Fruit fly (Drosophila melanogaster) whole organism, embryonic: ENCODE measurements around the gene CG13407.
A peak's percentile ranks its signal among the peaks of the same experiment; 100 is the strongest.

ENCODE experiments used
- ATbp ChIP-seq: fragments of 200-800 bp; sonication (Bioruptor generic); optimal IDR thresholded peaks from 2 replicates; lab custom pipeline; 2017; ENCODE audit warnings: missing biosample characterization, mild to moderate bottlenecking, missing genetic modification characterization, missing genetic modification reagents
- Bgb ChIP-seq: fragments of 200-800 bp; sonication (Bioruptor generic); IDR thresholded peaks from 2 replicates; pipeline ENCODE4 v1.3.6; 2022; ENCODE audit warnings: missing biosample characterization, missing genetic modification characterization; ENCODE audit not compliant: partially characterized antibody
- Blimp-1 ChIP-seq: fragments of 200-800 bp; sonication (Bioruptor generic); optimal IDR thresholded peaks from 3 replicates; lab custom pipeline; 2018; ENCODE audit warnings: missing biosample characterization, missing genetic modification characterization, mild to moderate bottlenecking, moderate library complexity, missing genetic modification reagents
- C15 ChIP-seq: fragments of 200-800 bp; sonication (Bioruptor generic); IDR thresholded peaks from 3 replicates; pipeline ENCODE4 v1.3.6; 2022; ENCODE audit warnings: missing biosample characterization, missing genetic modification characterization
- CG10462 ChIP-seq: fragments of 200-800 bp; sonication (Bioruptor generic); optimal IDR thresholded peaks from 2 replicates; lab custom pipeline; 2016; ENCODE audit warnings: missing biosample characterization, missing genetic modification characterization
- CG12155 ChIP-seq: fragments of 200-800 bp; sonication (Bioruptor generic); optimal IDR thresholded peaks from 3 replicates; lab custom pipeline; 2016; ENCODE audit warnings: missing biosample characterization, missing genetic modification characterization
- CG1233 ChIP-seq: fragments of 200-800 bp; sonication (Bioruptor generic); optimal IDR thresholded peaks from 4 replicates; lab custom pipeline; 2018; ENCODE audit warnings: missing biosample characterization, mild to moderate bottlenecking, missing genetic modification characterization
- CG17612 ChIP-seq: fragments of 200-800 bp; sonication (Bioruptor generic); IDR thresholded peaks from 2 replicates; pipeline ENCODE4 v1.3.6; 2022; ENCODE audit warnings: missing biosample characterization, missing genetic modification characterization
- CG17912 ChIP-seq: fragments of 200-800 bp; sonication (Bioruptor generic); optimal IDR thresholded peaks from 2 replicates; lab custom pipeline; 2018; ENCODE audit warnings: missing biosample characterization, mild to moderate bottlenecking, missing genetic modification characterization
- CG2712 ChIP-seq: fragments of 200-800 bp; optimal IDR thresholded peaks from 3 replicates; lab custom pipeline; 2019; ENCODE audit warnings: missing biosample characterization, mild to moderate bottlenecking, missing genetic modification characterization, moderate library complexity
- CG3065 ChIP-seq: fragments of 200-800 bp; sonication (Bioruptor generic); optimal IDR thresholded peaks from 2 replicates; lab custom pipeline; 2016; ENCODE audit warnings: missing biosample characterization, missing genetic modification characterization
- CG31224 ChIP-seq: fragments of 200-800 bp; sonication (Bioruptor generic); IDR thresholded peaks from 2 replicates; pipeline ENCODE4 v1.3.6; 2022; ENCODE audit warnings: missing biosample characterization, missing genetic modification characterization
- CG31388 ChIP-seq: fragments of 200-800 bp; sonication (Bioruptor generic); optimal IDR thresholded peaks from 2 replicates; lab custom pipeline; 2016; ENCODE audit warnings: missing biosample characterization, missing genetic modification characterization
- CG4282 ChIP-seq: fragments of 200-800 bp; sonication (Bioruptor generic); optimal IDR thresholded peaks from 2 replicates; lab custom pipeline; 2016; ENCODE audit warnings: missing biosample characterization, missing genetic modification characterization
- CG4617 ChIP-seq: fragments of 200-800 bp; sonication (Bioruptor generic); optimal IDR thresholded peaks from 3 replicates; lab custom pipeline; 2016; ENCODE audit warnings: missing biosample characterization, missing genetic modification characterization, borderline replicate concordance
- CG7271 ChIP-seq: fragments of 200-800 bp; sonication (Bioruptor generic); optimal IDR thresholded peaks from 2 replicates; lab custom pipeline; 2018; ENCODE audit warnings: missing biosample characterization, mild to moderate bottlenecking, missing genetic modification characterization, moderate library complexity
- CG7372 ChIP-seq: fragments of 200-800 bp; sonication (Bioruptor generic); IDR thresholded peaks from 2 replicates; pipeline ENCODE4 v1.3.6; 2022; ENCODE audit warnings: missing biosample characterization, missing genetic modification characterization
- CG9876 ChIP-seq: fragments of 200-800 bp; sonication (Bioruptor generic); optimal IDR thresholded peaks from 2 replicates; lab custom pipeline; 2016; ENCODE audit warnings: missing biosample characterization, missing genetic modification characterization
- CG9932 ChIP-seq: fragments of 200-800 bp; sonication (Bioruptor generic); IDR thresholded peaks from 2 replicates; pipeline ENCODE4 v1.3.6; 2022; ENCODE audit warnings: missing biosample characterization, missing genetic modification characterization
- CkIIα-i1 ChIP-seq: fragments of 200-800 bp; sonication (Bioruptor generic); IDR thresholded peaks from 2 replicates; pipeline ENCODE4 v1.3.6; 2022; ENCODE audit warnings: missing biosample characterization, missing genetic modification characterization
- D ChIP-seq, 2 experiments: fragments of 200-800 bp in 1 of 2; fragments of >200 bp in 1 of 2; sonication (Bioruptor generic) in 1 of 2; optimal IDR thresholded peaks; 2 replicates in 1 of 2; 3 replicates in 1 of 2; lab custom pipeline; 2017; ENCODE audit warnings: mild to moderate bottlenecking in 1 of 2, missing biosample characterization in 1 of 2, missing genetic modification characterization in 1 of 2, missing genetic modification reagents in 1 of 2
- Dip2 ChIP-seq: fragments of 200-800 bp; sonication (Bioruptor generic); IDR thresholded peaks from 2 replicates; pipeline ENCODE4 v1.3.6; 2022; ENCODE audit warnings: missing biosample characterization, missing genetic modification characterization
- ERR ChIP-seq: fragments of 200-800 bp; sonication (Bioruptor generic); optimal IDR thresholded peaks from 2 replicates; lab custom pipeline; 2016; ENCODE audit warnings: missing biosample characterization, missing genetic modification characterization
- Fer3 ChIP-seq: fragments of 200-800 bp; sonication (Bioruptor generic); optimal IDR thresholded peaks from 2 replicates; lab custom pipeline; 2018; ENCODE audit warnings: missing biosample characterization, mild to moderate bottlenecking, missing genetic modification characterization, moderate library complexity
- Hr3 ChIP-seq: fragments of 200-800 bp; sonication (Bioruptor generic); optimal IDR thresholded peaks from 3 replicates; lab custom pipeline; 2016; ENCODE audit warnings: missing biosample characterization, missing genetic modification characterization
- MBD-R2 ChIP-seq: fragments of 200-800 bp; sonication (Bioruptor generic); IDR thresholded peaks from 2 replicates; pipeline ENCODE4 v1.3.6; 2022; ENCODE audit warnings: missing biosample characterization, missing genetic modification characterization
- NC2β ChIP-seq: fragments of 200-800 bp; sonication (Bioruptor generic); optimal IDR thresholded peaks from 2 replicates; lab custom pipeline; 2016; ENCODE audit warnings: missing biosample characterization, missing genetic modification characterization
- Oaz ChIP-seq: fragments of 200-800 bp; sonication (Bioruptor generic); IDR thresholded peaks from 2 replicates; pipeline ENCODE4 v1.3.6; 2022; ENCODE audit warnings: missing biosample characterization, missing genetic modification characterization
- Scr ChIP-seq: fragments of 200-800 bp; sonication (Bioruptor generic); IDR thresholded peaks from 2 replicates; pipeline ENCODE4 v1.3.6; 2022; ENCODE audit warnings: missing biosample characterization, missing genetic modification characterization; ENCODE audit not compliant: partially characterized antibody
- Sry-β ChIP-seq: fragments of 200-800 bp; sonication (Bioruptor generic); optimal IDR thresholded peaks from 2 replicates; lab custom pipeline; 2018; ENCODE audit warnings: missing biosample characterization, mild to moderate bottlenecking, missing genetic modification characterization, moderate library complexity
- Trl ChIP-seq, 3 experiments: fragments of >200 bp in 2 of 3; fragments of 200-800 bp in 1 of 3; sonication (Bioruptor generic) in 1 of 3; optimal IDR thresholded peaks; 2 replicates in 1 of 3; 3 replicates in 2 of 3; lab custom pipeline; 2016 to 2017; ENCODE audit warnings: missing biosample characterization in 1 of 3, missing genetic modification characterization in 1 of 3
- Xrp1 ChIP-seq: fragments of 200-800 bp; sonication (Bioruptor generic); IDR thresholded peaks from 2 replicates; pipeline ENCODE4 v1.3.6; 2022; ENCODE audit warnings: missing biosample characterization, missing genetic modification characterization
- ase ChIP-seq: fragments of 200-800 bp; sonication (Bioruptor generic); IDR thresholded peaks from 3 replicates; pipeline ENCODE4 v1.3.6; 2022; ENCODE audit warnings: missing biosample characterization, missing genetic modification characterization
- cato ChIP-seq: fragments of 200-800 bp; sonication (Bioruptor generic); optimal IDR thresholded peaks from 2 replicates; lab custom pipeline; 2016; ENCODE audit warnings: missing biosample characterization, missing genetic modification characterization, borderline replicate concordance
- cwo ChIP-seq: fragments of 200-800 bp; sonication (Bioruptor generic); optimal IDR thresholded peaks from 3 replicates; lab custom pipeline; 2017; ENCODE audit warnings: missing biosample characterization, missing genetic modification characterization, mild to moderate bottlenecking, moderate library complexity, missing genetic modification reagents
- disco-r ChIP-seq: fragments of 200-800 bp; sonication (Bioruptor generic); optimal IDR thresholded peaks from 2 replicates; lab custom pipeline; 2016; ENCODE audit warnings: missing biosample characterization, missing genetic modification characterization
- dm ChIP-seq: fragments of 200-800 bp; sonication (Bioruptor generic); optimal IDR thresholded peaks from 3 replicates; lab custom pipeline; 2016; ENCODE audit warnings: missing biosample characterization, missing genetic modification characterization
- dysf ChIP-seq: fragments of 200-800 bp; sonication (Bioruptor generic); IDR thresholded peaks from 3 replicates; pipeline ENCODE4 v1.3.6; 2022; ENCODE audit warnings: missing biosample characterization, missing genetic modification characterization
- ems ChIP-seq: fragments of 200-800 bp; sonication (Bioruptor generic); optimal IDR thresholded peaks from 3 replicates; lab custom pipeline; 2016; ENCODE audit warnings: missing biosample characterization, missing genetic modification characterization
- esg ChIP-seq: fragments of 200-800 bp; sonication (Bioruptor generic); conservative IDR thresholded peaks from 2 replicates; pipeline ENCODE4 v1.3.6; 2022; ENCODE audit warnings: missing biosample characterization, missing genetic modification characterization
- fru ChIP-seq: fragments of >200 bp; optimal IDR thresholded peaks from 2 replicates; lab custom pipeline; 2017
- mam ChIP-seq: fragments of 200-800 bp; sonication (Bioruptor generic); optimal IDR thresholded peaks from 3 replicates; lab custom pipeline; 2016; ENCODE audit warnings: missing biosample characterization, missing genetic modification characterization
- mld ChIP-seq: fragments of 200-800 bp; sonication (Bioruptor generic); IDR thresholded peaks from 3 replicates; pipeline ENCODE4 v1.3.6; 2022; ENCODE audit warnings: missing biosample characterization, missing genetic modification characterization; ENCODE audit not compliant: partially characterized antibody
- p53 ChIP-seq: fragments of 200-800 bp; sonication (Bioruptor generic); optimal IDR thresholded peaks from 2 replicates; lab custom pipeline; 2016; ENCODE audit warnings: missing biosample characterization, missing genetic modification characterization
- pho ChIP-seq: fragments of 200-800 bp; sonication (Bioruptor generic); optimal IDR thresholded peaks from 2 replicates; lab custom pipeline; 2016; ENCODE audit warnings: missing biosample characterization, missing genetic modification characterization
- row ChIP-seq: fragments of 200-800 bp; sonication (Bioruptor generic); IDR thresholded peaks from 3 replicates; pipeline ENCODE4 v1.3.6; 2022; ENCODE audit warnings: missing biosample characterization, missing genetic modification characterization
- scrt ChIP-seq: fragments of 200-800 bp; sonication (Bioruptor generic); optimal IDR thresholded peaks from 2 replicates; lab custom pipeline; 2018; ENCODE audit warnings: missing biosample characterization, mild to moderate bottlenecking, missing genetic modification characterization, moderate library complexity
- slbo ChIP-seq: fragments of 200-800 bp; sonication (Bioruptor generic); IDR thresholded peaks from 2 replicates; pipeline ENCODE4 v1.3.6; 2022; ENCODE audit warnings: missing biosample characterization, missing genetic modification characterization
- sna ChIP-seq: fragments of 200-800 bp; sonication (Bioruptor generic); IDR thresholded peaks from 2 replicates; pipeline ENCODE4 v1.3.6; 2022; ENCODE audit warnings: missing biosample characterization, missing genetic modification characterization; ENCODE audit not compliant: partially characterized antibody
- wor ChIP-seq: fragments of 200-800 bp; sonication (Bioruptor generic); IDR thresholded peaks from 2 replicates; pipeline ENCODE4 v1.3.6; 2022; ENCODE audit warnings: missing biosample characterization, missing genetic modification characterization
- zen2 ChIP-seq: fragments of 200-800 bp; sonication (Bioruptor generic); IDR thresholded peaks from 3 replicates; pipeline ENCODE4 v1.3.6; 2022; ENCODE audit warnings: missing biosample characterization, missing genetic modification characterization; ENCODE audit not compliant: partially characterized antibody

Gene CG13407

dm6 chr3R:22123347-22123746 lies 20.1 kb downstream of the CG13407 start (continued):
- TF ChIP-seq wor (GFP tag; lab: Robert Waterston, UW) (0 out of 2 replicates have a peak, but pooled peaks have one; percentile 12), ERR (GFP tag; lab: Kevin White, UChicago) (no peak), scrt (no peak), dm (no peak), NC2β (GFP tag; lab: Kevin White, UChicago) (no peak), CG17612 (no peak), zen2 (no peak), CG10462 (GFP tag; lab: Kevin White, UChicago) (no peak), pho (GFP tag; lab: Kevin White, UChicago) (no peak), CG3065 (no peak), Xrp1 (GFP tag; lab: Robert Waterston, UW) (no peak), Fer3 (tag; lab: Kevin White, UChicago) (peak; percentile 12), disco-r (GFP tag; lab: Kevin White, UChicago) (no peak), CG31224 (GFP tag; lab: Robert Waterston, UW) (no peak), MBD-R2 (no peak), CG4282 (GFP tag; lab: Kevin White, UChicago) (no peak), dysf (GFP tag; lab: Robert Waterston, UW) (0 out of 3 replicates have a peak, but pooled peaks have one; percentile 43), CG9932 (GFP tag; lab: Robert Waterston, UW) (peak; percentile 47; the same call in 1 of the 2 replicates), cato (GFP tag; lab: Kevin White, UChicago) (no peak), Scr (no peak), CG31388 (GFP tag; lab: Kevin White, UChicago) (no peak), slbo (no peak), fru (lab: Kevin White, UChicago) (no peak), Sry-β (GFP tag; lab: Kevin White, UChicago) (no peak), C15 (GFP tag; lab: Robert Waterston, UW) (no peak), CG7271 (no peak), p53 (GFP tag; lab: Kevin White, UChicago) (no peak), ems (GFP tag; lab: Kevin White, UChicago) (no peak), Trl (optimal IDR thresholded peaks at IDR 0.05; lab: Kevin White, UChicago) (no peak), Trl (GFP tag; optimal IDR thresholded peaks at IDR 0.05; lab: Kevin White, UChicago) (no peak), CG4617 (GFP tag; lab: Kevin White, UChicago) (no peak), sna (GFP tag; lab: Robert Waterston, UW) (no peak), ase (GFP tag; lab: Robert Waterston, UW) (no peak), CkIIα-i1 (GFP tag; lab: Robert Waterston, UW) (no peak), cwo (no peak), CG9876 (no peak), D (optimal IDR thresholded peaks at IDR 0.05; lab: Kevin White, UChicago) (no peak), D (GFP tag; optimal IDR thresholded peaks at IDR 0.05; lab: Kevin White, UChicago) (no peak), row (GFP tag; lab: Robert Waterston, UW) (peak; percentile 49), mam (GFP tag; lab: Kevin White, UChicago) (no peak), Blimp-1 (GFP tag; lab: Kevin White, UChicago) (peak; percentile 31), esg (GFP tag; lab: Robert Waterston, UW) (no peak), CG1233 (GFP tag; lab: Kevin White, UChicago) (no peak), CG2712 (tag; lab: Kevin White, UChicago) (peak; percentile 35), Oaz (GFP tag; lab: Robert Waterston, UW) (no peak), mld (GFP tag; lab: Robert Waterston, UW) (no peak), CG7372 (GFP tag; lab: Robert Waterston, UW) (no peak), Dip2 (GFP tag; lab: Robert Waterston, UW) (no peak), Hr3 (GFP tag; lab: Kevin White, UChicago) (no peak), CG17912 (GFP tag; lab: Kevin White, UChicago) (no peak), Bgb (GFP tag; lab: Robert Waterston, UW) (no peak), ATbp (GFP tag; lab: Kevin White, UChicago) (no peak), CG12155 (GFP tag; lab: Kevin White, UChicago) (no peak)
